Worm (Caenorhabditis elegans) whole organism, L2 larva: Measurements from ENCODE around the gene sars-1.

ENCODE experiments used
- C34F6.9 ChIP-seq: fragments of 150-350 bp; optimal IDR thresholded peaks from 2 replicates; lab custom pipeline; 2014; ENCODE audit warnings: missing biosample characterization, missing genetic modification characterization
- F13H6.1 ChIP-seq: sonication (generic microtip); optimal IDR thresholded peaks from 2 replicates; lab custom pipeline; 2016; ENCODE audit warnings: missing genetic modification characterization, missing compliant biosample characterization
- R02D3.7 ChIP-seq: fragments of 150-350 bp; optimal IDR thresholded peaks from 2 replicates; lab custom pipeline; 2014; ENCODE audit warnings: missing biosample characterization, missing genetic modification characterization
- Y55F3AM.14 ChIP-seq: fragments of 200-800 bp; sonication (Bioruptor generic); optimal IDR thresholded peaks from 2 replicates; lab custom pipeline; 2018; ENCODE audit warnings: mild to moderate bottlenecking, missing genetic modification characterization, missing compliant biosample characterization
- ZK546.5 ChIP-seq: sonication (generic microtip); optimal IDR thresholded peaks from 2 replicates; lab custom pipeline; 2017; ENCODE audit warnings: missing biosample characterization, missing genetic modification characterization
- alr-1 ChIP-seq: fragments of 150-350 bp; optimal IDR thresholded peaks from 2 replicates; lab custom pipeline; 2014; ENCODE audit warnings: missing biosample characterization, missing genetic modification characterization
- aly-2 ChIP-seq: fragments of 150-350 bp; optimal IDR thresholded peaks from 2 replicates; lab custom pipeline; 2014; ENCODE audit warnings: missing biosample characterization, missing genetic modification characterization
- ama-1 ChIP-seq: fragments of 150-350 bp; optimal IDR thresholded peaks from 2 replicates; lab custom pipeline; 2018; ENCODE audit warnings: inconsistent platforms
- blmp-1 ChIP-seq: sonication (generic microtip); optimal IDR thresholded peaks from 2 replicates; lab custom pipeline; 2017; ENCODE audit warnings: missing genetic modification characterization, mild to moderate bottlenecking, missing compliant biosample characterization, antibody characterized with exemption, moderate library complexity; ENCODE audit not compliant: insufficient read depth
- ceh-16 ChIP-seq: fragments of 150-350 bp; optimal IDR thresholded peaks from 2 replicates; lab custom pipeline; 2014; ENCODE audit warnings: missing biosample characterization, missing genetic modification characterization
- ceh-82 ChIP-seq: fragments of 150-350 bp; optimal IDR thresholded peaks from 2 replicates; lab custom pipeline; 2014; ENCODE audit warnings: missing biosample characterization, missing genetic modification characterization
- crh-2 ChIP-seq: sonication (generic microtip); optimal IDR thresholded peaks from 2 replicates; lab custom pipeline; 2017; ENCODE audit warnings: missing biosample characterization, missing genetic modification characterization
- dmd-4 ChIP-seq: sonication (generic microtip); optimal IDR thresholded peaks from 2 replicates; lab custom pipeline; 2017; ENCODE audit warnings: missing biosample characterization, missing genetic modification characterization
- egl-27 ChIP-seq: sonication (generic microtip); optimal IDR thresholded peaks from 3 replicates; lab custom pipeline; 2017; ENCODE audit warnings: missing biosample characterization, missing genetic modification reagents, missing genetic modification characterization
- elt-1 ChIP-seq: fragments of 150-350 bp; optimal IDR thresholded peaks from 2 replicates; lab custom pipeline; 2014; ENCODE audit warnings: missing biosample characterization, missing genetic modification characterization
- elt-3 ChIP-seq: sonication (generic microtip); optimal IDR thresholded peaks from 2 replicates; lab custom pipeline; 2017; ENCODE audit warnings: missing biosample characterization, missing genetic modification characterization
- fos-1 ChIP-seq: fragments of 150-350 bp; optimal IDR thresholded peaks from 2 replicates; lab custom pipeline; 2014; ENCODE audit warnings: missing biosample characterization, missing genetic modification characterization
- gmeb-1 ChIP-seq: fragments of 150-350 bp; optimal IDR thresholded peaks from 2 replicates; lab custom pipeline; 2014; ENCODE audit warnings: missing biosample characterization, missing genetic modification characterization
- lin-11 ChIP-seq: fragments of 150-350 bp; sonication (generic microtip); optimal IDR thresholded peaks from 2 replicates; lab custom pipeline; 2014; ENCODE audit warnings: missing biosample characterization, missing genetic modification characterization, inconsistent platforms, mixed read lengths
- lin-13 ChIP-seq: fragments of 150-350 bp; optimal IDR thresholded peaks from 2 replicates; lab custom pipeline; 2014; ENCODE audit warnings: missing biosample characterization, missing genetic modification reagents, missing genetic modification characterization
- lin-39 ChIP-seq: fragments of 150-350 bp; optimal IDR thresholded peaks from 2 replicates; lab custom pipeline; 2014; ENCODE audit warnings: missing biosample characterization, missing genetic modification reagents, missing genetic modification characterization
- lsy-2 ChIP-seq, 2 experiments: fragments of 150-350 bp in 1 of 2; sonication (generic microtip) in 1 of 2; optimal IDR thresholded peaks; 2 replicates each; lab custom pipeline; 2014 to 2017; ENCODE audit warnings: missing biosample characterization in 2 of 2, missing genetic modification characterization in 2 of 2
- mab-5 ChIP-seq: fragments of 150-350 bp; optimal IDR thresholded peaks from 2 replicates; lab custom pipeline; 2014; ENCODE audit warnings: missing biosample characterization, missing genetic modification characterization
- mbf-1 ChIP-seq: sonication (generic microtip); optimal IDR thresholded peaks from 2 replicates; lab custom pipeline; 2017; ENCODE audit warnings: missing biosample characterization, missing genetic modification characterization
- mdl-1 ChIP-seq, 2 experiments: fragments of 150-350 bp in 1 of 2; sonication (generic microtip) in 1 of 2; optimal IDR thresholded peaks; 2 replicates each; lab custom pipeline; 2017; ENCODE audit warnings: missing biosample characterization in 2 of 2, missing genetic modification characterization in 2 of 2
- nhr-10 ChIP-seq: sonication (generic microtip); optimal IDR thresholded peaks from 2 replicates; lab custom pipeline; 2017; ENCODE audit warnings: missing biosample characterization, missing genetic modification characterization
- nhr-11 ChIP-seq: fragments of 150-350 bp; optimal IDR thresholded peaks from 2 replicates; lab custom pipeline; 2014; ENCODE audit warnings: missing biosample characterization, missing genetic modification characterization
- nhr-12 ChIP-seq: fragments of 150-350 bp; optimal IDR thresholded peaks from 2 replicates; lab custom pipeline; 2014; ENCODE audit warnings: missing biosample characterization, missing genetic modification characterization
- nhr-129 ChIP-seq: fragments of 150-350 bp; optimal IDR thresholded peaks from 2 replicates; lab custom pipeline; 2014; ENCODE audit warnings: missing biosample characterization, missing genetic modification characterization
- nhr-21 ChIP-seq: fragments of 150-350 bp; optimal IDR thresholded peaks from 2 replicates; lab custom pipeline; 2014; ENCODE audit warnings: missing biosample characterization, missing genetic modification characterization
- nhr-23 ChIP-seq: fragments of 150-350 bp; optimal IDR thresholded peaks from 2 replicates; lab custom pipeline; 2014; ENCODE audit warnings: missing biosample characterization, missing genetic modification reagents, missing genetic modification characterization
- nhr-237 ChIP-seq: fragments of 150-350 bp; optimal IDR thresholded peaks from 2 replicates; lab custom pipeline; 2014; ENCODE audit warnings: missing biosample characterization, missing genetic modification characterization
- nhr-25 ChIP-seq: fragments of 150-350 bp; sonication (generic microtip); optimal IDR thresholded peaks from 3 replicates; lab custom pipeline; 2014; ENCODE audit warnings: missing biosample characterization, missing genetic modification characterization
- nhr-6 ChIP-seq: fragments of 150-350 bp; optimal IDR thresholded peaks from 2 replicates; lab custom pipeline; 2014; ENCODE audit warnings: missing biosample characterization, missing genetic modification characterization
- nhr-77 ChIP-seq: fragments of 150-350 bp; optimal IDR thresholded peaks from 2 replicates; lab custom pipeline; 2014; ENCODE audit warnings: missing biosample characterization, missing genetic modification characterization
- peb-1 ChIP-seq: fragments of 150-350 bp; optimal IDR thresholded peaks from 2 replicates; lab custom pipeline; 2014; ENCODE audit warnings: missing biosample characterization, missing genetic modification characterization
- sem-4 ChIP-seq: fragments of 150-350 bp; optimal IDR thresholded peaks from 2 replicates; lab custom pipeline; 2014; ENCODE audit warnings: missing biosample characterization, missing genetic modification reagents, missing genetic modification characterization
- skn-1 ChIP-seq: sonication (generic microtip); optimal IDR thresholded peaks from 2 replicates; lab custom pipeline; 2017; ENCODE audit warnings: missing biosample characterization, missing genetic modification characterization
- sma-3 ChIP-seq: sonication (generic microtip); optimal IDR thresholded peaks from 2 replicates; lab custom pipeline; 2016; ENCODE audit warnings: missing genetic modification reagents, missing genetic modification characterization, missing compliant biosample characterization
- sma-9 ChIP-seq, 2 experiments: fragments of 150-350 bp in 1 of 2; sonication (generic microtip) in 1 of 2; optimal IDR thresholded peaks; 2 replicates each; lab custom pipeline; 2014 to 2016; ENCODE audit warnings: missing genetic modification characterization in 2 of 2, mild to moderate bottlenecking in 1 of 2, missing biosample characterization in 1 of 2, missing compliant biosample characterization in 1 of 2, missing genetic modification reagents in 1 of 2, moderate library complexity in 1 of 2
- snpc-4 ChIP-seq: fragments of 150-350 bp; optimal IDR thresholded peaks from 2 replicates; lab custom pipeline; 2014; ENCODE audit warnings: missing biosample characterization, missing genetic modification characterization
- unc-39 ChIP-seq: fragments of 150-350 bp; optimal IDR thresholded peaks from 2 replicates; lab custom pipeline; 2014; ENCODE audit warnings: missing biosample characterization, missing genetic modification characterization
- unc-55 ChIP-seq: fragments of 150-350 bp; sonication (generic microtip); optimal IDR thresholded peaks from 3 replicates; lab custom pipeline; 2014; ENCODE audit warnings: missing biosample characterization, missing genetic modification reagents, missing genetic modification characterization
- unc-62 ChIP-seq: fragments of 150-350 bp; optimal IDR thresholded peaks from 2 replicates; lab custom pipeline; 2014; ENCODE audit warnings: missing biosample characterization, missing genetic modification reagents, missing genetic modification characterization
- zag-1 ChIP-seq: fragments of 150-350 bp; optimal IDR thresholded peaks from 2 replicates; lab custom pipeline; 2014; ENCODE audit warnings: missing biosample characterization, missing genetic modification characterization
- ztf-1 ChIP-seq: fragments of 200-800 bp; sonication (Bioruptor generic); conservative IDR thresholded peaks from 2 replicates; pipeline ENCODE4 v1.3.6; 2022; ENCODE audit warnings: missing genetic modification characterization, missing compliant biosample characterization
- ztf-11 ChIP-seq: sonication (generic microtip); optimal IDR thresholded peaks from 2 replicates; lab custom pipeline; 2017; ENCODE audit warnings: missing biosample characterization, missing genetic modification characterization
- ztf-4 ChIP-seq: fragments of 150-350 bp; optimal IDR thresholded peaks from 2 replicates; lab custom pipeline; 2014; ENCODE audit warnings: missing biosample characterization, missing genetic modification characterization

Gene sars-1

DNA sequence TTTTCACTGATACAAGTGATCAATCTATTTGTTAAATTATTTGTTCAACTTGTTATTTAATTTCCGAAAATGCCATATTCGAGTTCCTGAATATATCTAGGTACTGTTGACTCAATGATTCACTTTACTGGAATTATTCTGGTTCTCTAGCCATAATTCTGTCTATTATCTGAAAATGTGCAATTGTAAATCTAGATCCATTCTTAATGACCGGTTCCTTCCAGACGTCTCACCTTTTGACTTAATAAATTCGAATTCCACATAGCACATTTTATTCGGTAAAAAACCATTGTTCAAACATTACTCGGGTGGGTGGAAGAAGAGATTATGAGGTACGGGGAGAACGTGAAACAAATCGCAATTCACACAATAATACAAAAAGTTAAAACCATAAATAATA is 14.1 kb upstream of the sars-1 start:
- TF ChIP-seq skn-1 (no peak), crh-2 (peak; percentile 27)

DNA sequence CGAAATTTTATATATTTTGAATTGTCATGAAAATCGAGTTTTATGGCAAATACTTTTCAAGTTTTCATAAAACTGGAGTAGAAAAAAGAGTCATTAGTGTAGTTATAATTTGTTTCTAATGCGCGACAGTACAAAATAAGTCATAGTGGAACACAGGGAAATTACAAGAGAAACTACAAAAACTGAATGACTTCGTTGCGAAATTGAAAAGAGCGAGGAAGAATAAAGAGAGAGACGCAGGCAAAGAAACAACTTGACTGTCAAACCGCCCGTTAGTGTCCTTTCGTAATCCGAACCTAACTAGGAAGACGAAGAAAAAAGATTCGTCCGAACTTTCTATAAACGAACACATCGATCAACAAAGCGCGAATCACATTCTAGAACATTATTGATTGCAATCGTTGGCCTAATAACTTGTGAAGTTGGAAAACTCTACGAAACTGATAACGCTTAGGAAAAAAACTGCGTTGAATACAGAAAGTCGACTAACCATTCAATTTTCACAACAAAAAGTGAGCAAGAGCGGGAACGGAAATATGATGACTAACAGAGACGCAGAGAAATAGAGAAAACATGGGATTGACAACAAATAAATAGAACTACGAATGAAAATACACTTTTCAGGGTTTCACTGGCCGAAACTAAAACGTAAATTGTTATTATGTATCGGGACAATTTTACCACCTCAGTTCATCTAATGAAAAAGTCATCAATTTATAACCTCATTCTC is 10.0 kb upstream of the sars-1 start:
- no peak for TF ChIP-seq peb-1
- TF ChIP-seq crh-2 = peak; percentile 20
- TF ChIP-seq sem-4 (tag; lab: Kevin White, UChicago) = no peak
- peak; percentile 70 for TF ChIP-seq skn-1
- no peak for TF ChIP-seq nhr-77 (tag; lab: Kevin White, UChicago)
- TF ChIP-seq C34F6.9 (tag; lab: Kevin White, UChicago) = no peak

DNA sequence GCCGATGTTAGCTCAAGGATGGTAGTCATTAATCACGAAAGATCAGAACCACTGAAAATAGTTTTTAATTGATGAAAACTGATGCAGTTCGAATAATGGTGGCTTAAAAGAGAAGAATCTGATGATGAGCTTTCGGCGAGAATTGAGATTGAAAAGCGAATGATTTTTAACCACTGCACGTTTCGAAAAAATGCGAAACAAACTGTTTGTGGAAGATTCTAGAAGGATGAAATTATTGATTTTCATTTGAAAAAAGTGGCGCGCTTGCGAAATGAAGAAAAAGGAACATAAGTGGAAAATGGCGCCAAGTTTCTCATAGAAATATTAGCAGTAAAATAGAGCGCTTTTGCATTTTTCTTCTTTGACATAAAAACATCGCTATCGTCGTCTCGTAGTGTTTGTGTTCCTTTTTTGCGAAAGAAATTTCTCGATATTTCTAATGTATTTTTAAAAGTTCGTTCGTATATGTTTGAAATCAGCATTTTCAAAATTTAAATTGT is 8.6 kb upstream of the sars-1 start, which contains the start of gene uba-1:
TSS of gene uba-1 (minus strand) at position 51 of the 500 bp plus-strand sequence.
- TF ChIP-seq ztf-11 (tag; lab: Kevin White, UChicago) (no peak), ztf-4 (tag; lab: Kevin White, UChicago) (no peak), blmp-1 (no peak), peb-1 (no peak), nhr-11 (tag; lab: Kevin White, UChicago) (no peak), nhr-12 (tag; lab: Kevin White, UChicago) (no peak), mdl-1 (tag; optimal IDR thresholded peaks at IDR 0.05; lab: Kevin White, UChicago) (no peak), unc-55 (GFP tag; lab: Kevin White, UChicago) (peak; percentile 55), nhr-237 (tag; lab: Kevin White, UChicago) (no peak), crh-2 (peak; percentile 86), elt-3 (tag; lab: Kevin White, UChicago) (no peak), elt-1 (tag; lab: Kevin White, UChicago) (no peak), mab-5 (tag; lab: Kevin White, UChicago) (peak; percentile 12), lin-39 (tag; lab: Kevin White, UChicago) (no peak), unc-39 (tag; lab: Kevin White, UChicago) (no peak), dmd-4 (tag; lab: Kevin White, UChicago) (no peak), unc-62 (no peak), mbf-1 (tag; lab: Kevin White, UChicago) (no peak), lin-11 (tag; lab: Kevin White, UChicago) (no peak), sem-4 (tag; lab: Kevin White, UChicago) (no peak), snpc-4 (tag; lab: Kevin White, UChicago) (no peak), sma-9 (GFP tag; optimal IDR thresholded peaks at IDR 0.05; lab: Kevin White, UChicago) (no peak), sma-9 (tag; optimal IDR thresholded peaks at IDR 0.05; lab: Kevin White, UChicago) (no peak), zag-1 (tag; lab: Kevin White, UChicago) (no peak), nhr-23 (tag; lab: Kevin White, UChicago) (no peak), nhr-21 (peak; percentile 28), nhr-77 (tag; lab: Kevin White, UChicago) (no peak), lsy-2 (tag; optimal IDR thresholded peaks at IDR 0.05; lab: Kevin White, UChicago) (peak in 1 of 2 experiments; percentile 50), ama-1 (peak; percentile 55), fos-1 (no peak), sma-3 (peak; percentile 41), nhr-10 (tag; lab: Kevin White, UChicago) (no peak), R02D3.7 (tag; lab: Kevin White, UChicago) (no peak), C34F6.9 (tag; lab: Kevin White, UChicago) (peak; percentile 55), lin-13 (no peak), F13H6.1 (tag; lab: Kevin White, UChicago) (peak; percentile 13), aly-2 (no peak), nhr-6 (no peak), gmeb-1 (tag; lab: Kevin White, UChicago) (peak; percentile 5), Y55F3AM.14 (GFP tag; lab: Kevin White, UChicago) (peak; percentile 60), egl-27 (no peak), nhr-129 (tag; lab: Kevin White, UChicago) (no peak), nhr-25 (tag; lab: Kevin White, UChicago) (peak; percentile 67), alr-1 (tag; lab: Kevin White, UChicago) (no peak), ZK546.5 (tag; lab: Kevin White, UChicago) (no peak), ztf-1 (GFP tag; lab: Robert Waterston, UW) (no peak), ceh-16 (tag; lab: Kevin White, UChicago) (no peak), ceh-82 (tag; lab: Kevin White, UChicago) (no peak), skn-1 (no peak)
